Worm (Caenorhabditis elegans) whole organism, midembryonic: ENCODE data around the gene T04A11.1.

Experiments used
- T22C8.4 ChIP-seq: fragments of 200-800 bp; sonication (Bioruptor generic); IDR thresholded peaks from 2 replicates; pipeline ENCODE4 v1.3.6; 2022; ENCODE audit warnings: missing genetic modification characterization, missing compliant biosample characterization
- cog-1 ChIP-seq: sonication (generic microtip); optimal IDR thresholded peaks from 2 replicates; lab custom pipeline; 2016; ENCODE audit warnings: missing genetic modification characterization, missing compliant biosample characterization
- flt-1 ChIP-seq: fragments of 200-800 bp; sonication (Bioruptor generic); IDR thresholded peaks from 2 replicates; pipeline ENCODE4 v1.3.6; 2022; ENCODE audit warnings: missing genetic modification characterization, missing compliant biosample characterization
- ztf-23 ChIP-seq: fragments of 200-800 bp; sonication (Bioruptor generic); IDR thresholded peaks from 2 replicates; pipeline ENCODE4 v1.3.6; 2022; ENCODE audit warnings: missing genetic modification reagents, missing genetic modification characterization, missing compliant biosample characterization

- TF ChIP-seq cog-1 (no peak), T22C8.4 (GFP tag; lab: Robert Waterston, UW) (no peak), ztf-23 (GFP tag; lab: Robert Waterston, UW) (no peak), flt-1 (GFP tag; lab: Robert Waterston, UW) (no peak)
Observed at ce11 chrIV:12520150-12520549, 43.3 kb upstream of the T04A11.1 start, which contains the start of gene tsp-4.
